Worm (Caenorhabditis elegans) whole organism, mixed stage, embryonic: ENCODE results near the gene rga-4.
A peak's percentile ranks its signal among the peaks of the same experiment; 100 is the strongest.

Source experiments
- M03D4.4 ChIP-seq: sonication (generic microtip); optimal IDR thresholded peaks from 2 replicates; lab custom pipeline; 2017; ENCODE audit warnings: mild to moderate bottlenecking, missing genetic modification characterization, missing compliant biosample characterization
- bed-3 ChIP-seq: fragments of 200-800 bp; sonication (Bioruptor generic); optimal IDR thresholded peaks from 3 replicates; lab custom pipeline; 2018; ENCODE audit warnings: mild to moderate bottlenecking, missing genetic modification characterization, moderate library complexity, missing compliant biosample characterization
- blmp-1 ChIP-seq: fragments of 150-350 bp; optimal IDR thresholded peaks from 2 replicates; lab custom pipeline; 2014; ENCODE audit warnings: missing biosample characterization, missing genetic modification characterization
- ceh-43 ChIP-seq: fragments of 200-800 bp; sonication (Bioruptor generic); optimal IDR thresholded peaks from 2 replicates; lab custom pipeline; 2018; ENCODE audit warnings: mild to moderate bottlenecking, missing genetic modification characterization, moderate library complexity, missing compliant biosample characterization
- ceh-83 ChIP-seq: fragments of 200-800 bp; sonication (Bioruptor generic); optimal IDR thresholded peaks from 2 replicates; lab custom pipeline; 2018; ENCODE audit warnings: mild to moderate bottlenecking, missing genetic modification characterization, missing compliant biosample characterization
- ces-1 ChIP-seq: fragments of 150-350 bp; optimal IDR thresholded peaks from 2 replicates; lab custom pipeline; 2014; ENCODE audit warnings: missing biosample characterization, missing genetic modification reagents, missing genetic modification characterization
- drap-1 ChIP-seq: fragments of 200-800 bp; sonication (Bioruptor generic); optimal IDR thresholded peaks from 3 replicates; lab custom pipeline; 2018; ENCODE audit warnings: mild to moderate bottlenecking, missing genetic modification characterization, missing compliant biosample characterization
- elt-3 ChIP-seq: fragments of 150-350 bp; optimal IDR thresholded peaks from 2 replicates; lab custom pipeline; 2014; ENCODE audit warnings: missing biosample characterization, missing genetic modification characterization
- flh-1 ChIP-seq: fragments of 200-800 bp; sonication (Bioruptor generic); optimal IDR thresholded peaks from 2 replicates; lab custom pipeline; 2018; ENCODE audit warnings: mild to moderate bottlenecking, missing genetic modification characterization, moderate library complexity, missing compliant biosample characterization
- ham-2 ChIP-seq: fragments of 200-800 bp; sonication (Bioruptor generic); optimal IDR thresholded peaks from 2 replicates; lab custom pipeline; 2018; ENCODE audit warnings: mild to moderate bottlenecking, missing genetic modification characterization, missing compliant biosample characterization
- hlh-1 ChIP-seq: fragments of 150-350 bp; optimal IDR thresholded peaks from 2 replicates; lab custom pipeline; 2014; ENCODE audit warnings: missing biosample characterization, missing genetic modification reagents, missing genetic modification characterization
- lin-13 ChIP-seq: fragments of 150-350 bp; optimal IDR thresholded peaks from 2 replicates; lab custom pipeline; 2014; ENCODE audit warnings: missing biosample characterization, missing genetic modification characterization
- lin-32 ChIP-seq: fragments of 200-800 bp; sonication (Bioruptor generic); optimal IDR thresholded peaks from 2 replicates; lab custom pipeline; 2018; ENCODE audit warnings: mild to moderate bottlenecking, missing genetic modification characterization, missing compliant biosample characterization
- lsy-2 ChIP-seq: fragments of 150-350 bp; optimal IDR thresholded peaks from 2 replicates; lab custom pipeline; 2014; ENCODE audit warnings: missing biosample characterization, missing genetic modification characterization
- mab-5 ChIP-seq: fragments of 150-350 bp; optimal IDR thresholded peaks from 2 replicates; lab custom pipeline; 2014; ENCODE audit warnings: missing biosample characterization, missing genetic modification characterization
- mls-2 ChIP-seq: sonication (generic microtip); optimal IDR thresholded peaks from 2 replicates; lab custom pipeline; 2016; ENCODE audit warnings: mild to moderate bottlenecking, missing genetic modification characterization, moderate library complexity, missing compliant biosample characterization
- nhr-12 ChIP-seq: fragments of 150-350 bp; optimal IDR thresholded peaks from 2 replicates; lab custom pipeline; 2014; ENCODE audit warnings: missing biosample characterization, missing genetic modification characterization
- nhr-2 ChIP-seq: fragments of 150-350 bp; optimal IDR thresholded peaks from 2 replicates; lab custom pipeline; 2014; ENCODE audit warnings: missing biosample characterization, missing genetic modification characterization
- nhr-237 ChIP-seq: fragments of 150-350 bp; optimal IDR thresholded peaks from 2 replicates; lab custom pipeline; 2014; ENCODE audit warnings: missing biosample characterization, missing genetic modification characterization
- nhr-28 ChIP-seq: fragments of 150-350 bp; optimal IDR thresholded peaks from 2 replicates; lab custom pipeline; 2014; ENCODE audit warnings: missing biosample characterization, missing genetic modification characterization
- nhr-76 ChIP-seq: sonication (generic microtip); optimal IDR thresholded peaks from 2 replicates; lab custom pipeline; 2017; ENCODE audit warnings: missing biosample characterization, missing genetic modification characterization
- pha-4 ChIP-seq: fragments of 150-350 bp; optimal IDR thresholded peaks from 2 replicates; lab custom pipeline; 2018; ENCODE audit warnings: missing biosample characterization, missing genetic modification reagents, missing genetic modification characterization
- sem-2 ChIP-seq: fragments of 200-800 bp; sonication (Bioruptor generic); optimal IDR thresholded peaks from 2 replicates; lab custom pipeline; 2018; ENCODE audit warnings: mild to moderate bottlenecking, missing genetic modification characterization, missing compliant biosample characterization
- snpc-4 ChIP-seq: fragments of 150-350 bp; optimal IDR thresholded peaks from 2 replicates; lab custom pipeline; 2014; ENCODE audit warnings: missing biosample characterization, missing genetic modification characterization
- sptf-1 ChIP-seq: sonication (generic microtip); optimal IDR thresholded peaks from 2 replicates; lab custom pipeline; 2017; ENCODE audit warnings: mild to moderate bottlenecking, missing genetic modification characterization, moderate library complexity, missing compliant biosample characterization
- tbx-8 ChIP-seq: fragments of 200-800 bp; sonication (Bioruptor generic); optimal IDR thresholded peaks from 2 replicates; lab custom pipeline; 2018; ENCODE audit warnings: mild to moderate bottlenecking, missing genetic modification characterization, moderate library complexity, missing compliant biosample characterization
- unc-120 ChIP-seq: sonication (generic microtip); optimal IDR thresholded peaks from 2 replicates; lab custom pipeline; 2017; ENCODE audit warnings: missing genetic modification characterization, missing compliant biosample characterization; ENCODE audit not compliant: poor library complexity, severe bottlenecking
- unc-39 ChIP-seq: fragments of 150-350 bp; optimal IDR thresholded peaks from 2 replicates; lab custom pipeline; 2014; ENCODE audit warnings: missing biosample characterization, missing genetic modification characterization
- unc-62 ChIP-seq: fragments of 150-350 bp; optimal IDR thresholded peaks from 2 replicates; lab custom pipeline; 2014; ENCODE audit warnings: missing biosample characterization, missing genetic modification reagents, missing genetic modification characterization
- zip-8 ChIP-seq: fragments of 150-350 bp; optimal IDR thresholded peaks from 2 replicates; lab custom pipeline; 2014; ENCODE audit warnings: missing biosample characterization, missing genetic modification characterization
- ztf-11 ChIP-seq: fragments of 150-350 bp; optimal IDR thresholded peaks from 2 replicates; lab custom pipeline; 2014; ENCODE audit warnings: missing biosample characterization, missing genetic modification characterization

rga-4 gene

ce11 chrV:1364346-1364745, 18.7 kb downstream of the rga-4 start:
- TF ChIP-seq nhr-237 (tag; lab: Kevin White, UChicago) (no peak), flh-1 (no peak), mab-5 (tag; lab: Kevin White, UChicago) (no peak), sem-2 (no peak), pha-4 (tag; lab: Kevin White, UChicago) (no peak), ceh-43 (no peak), ztf-11 (tag; lab: Kevin White, UChicago) (no peak), ces-1 (GFP tag; lab: Kevin White, UChicago) (no peak), tbx-8 (GFP tag; lab: Kevin White, UChicago) (no peak), ham-2 (no peak), nhr-12 (tag; lab: Kevin White, UChicago) (no peak), bed-3 (GFP tag; lab: Kevin White, UChicago) (no peak)

DNA sequence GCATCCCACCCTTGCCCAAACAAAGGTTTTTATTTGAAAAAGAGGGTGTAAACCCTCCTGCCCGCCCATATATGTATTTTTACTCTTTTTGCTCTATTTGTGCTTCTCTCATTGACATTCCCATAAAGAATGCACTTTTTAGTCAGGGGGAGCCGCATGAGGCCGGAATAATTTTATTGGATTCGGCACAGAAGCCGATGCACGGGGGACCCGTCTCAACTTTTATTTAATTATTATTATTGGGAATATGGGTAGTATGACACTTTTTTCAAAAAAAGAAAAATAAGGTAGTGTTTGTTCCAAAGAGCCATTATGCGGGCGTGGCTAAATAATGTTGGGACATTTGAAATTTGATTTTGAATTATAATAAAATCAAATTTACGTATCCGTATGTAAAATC, 21.0 kb downstream of the rga-4 start:
- TF ChIP-seq mls-2 (no peak), ces-1 (GFP tag; lab: Kevin White, UChicago) (peak; percentile 68)
- TF ChIP-seq, all 35 proteins: peak for 1

- TF ChIP-seq sptf-1: no peak
- TF ChIP-seq ceh-43: no peak
- TF ChIP-seq unc-39: no peak
- TF ChIP-seq sem-2: no peak
- no peak for TF ChIP-seq tbx-8 (GFP tag; lab: Kevin White, UChicago)
- TF ChIP-seq nhr-237 (tag; lab: Kevin White, UChicago): no peak
- no peak for TF ChIP-seq elt-3 (tag; lab: Kevin White, UChicago)
- TF ChIP-seq mab-5 (tag; lab: Kevin White, UChicago): no peak
- TF ChIP-seq lsy-2 (tag; lab: Kevin White, UChicago): no peak
- no peak for TF ChIP-seq ceh-83 (GFP tag; lab: Kevin White, UChicago)
- no peak for TF ChIP-seq nhr-12 (tag; lab: Kevin White, UChicago)
- TF ChIP-seq pha-4 (tag; lab: Kevin White, UChicago): no peak
- TF ChIP-seq hlh-1 (tag; lab: Kevin White, UChicago): no peak
- no peak for TF ChIP-seq unc-62
- TF ChIP-seq ham-2: no peak
- TF ChIP-seq lin-32 (GFP tag; lab: Kevin White, UChicago): no peak
Measured at ce11 chrV:1358051-1358450, 25.0 kb downstream of the rga-4 start, which contains the start of gene Y75B7AL.2. Gene Y75B7AL.2 (minus strand): TSS chrV:1358151.

- no peak for TF ChIP-seq ceh-83 (GFP tag; lab: Kevin White, UChicago)
- no peak for TF ChIP-seq bed-3 (GFP tag; lab: Kevin White, UChicago)
- no peak for TF ChIP-seq nhr-76 (tag; lab: Kevin White, UChicago)
- no peak for TF ChIP-seq blmp-1 (tag; lab: Kevin White, UChicago)
- TF ChIP-seq mab-5 (tag; lab: Kevin White, UChicago): no peak
- TF ChIP-seq lsy-2 (tag; lab: Kevin White, UChicago): no peak
- TF ChIP-seq ztf-11 (tag; lab: Kevin White, UChicago): no peak
- TF ChIP-seq unc-120 (tag; lab: Kevin White, UChicago): no peak
- TF ChIP-seq zip-8 (tag; lab: Kevin White, UChicago): no peak
- no peak for TF ChIP-seq ceh-43
- no peak for TF ChIP-seq M03D4.4 (tag; lab: Kevin White, UChicago)
- TF ChIP-seq nhr-28 (tag; lab: Kevin White, UChicago): no peak
- no peak for TF ChIP-seq lin-32 (GFP tag; lab: Kevin White, UChicago)
Measured at ce11 chrV:1355297-1355696, 27.8 kb downstream of the rga-4 start.

ce11 chrV:1352321-1352720, 30.7 kb downstream of the rga-4 start:
- TF ChIP-seq drap-1 (GFP tag; lab: Kevin White, UChicago) (no peak), ceh-83 (GFP tag; lab: Kevin White, UChicago) (no peak), ham-2 (no peak), flh-1 (no peak), ceh-43 (no peak), sptf-1 (no peak), mls-2 (no peak), tbx-8 (GFP tag; lab: Kevin White, UChicago) (no peak), bed-3 (GFP tag; lab: Kevin White, UChicago) (no peak), nhr-12 (tag; lab: Kevin White, UChicago) (no peak), lin-13 (no peak), ztf-11 (tag; lab: Kevin White, UChicago) (no peak), snpc-4 (tag; lab: Kevin White, UChicago) (no peak), nhr-2 (no peak), nhr-28 (tag; lab: Kevin White, UChicago) (no peak), elt-3 (tag; lab: Kevin White, UChicago) (no peak), pha-4 (tag; lab: Kevin White, UChicago) (no peak), hlh-1 (tag; lab: Kevin White, UChicago) (no peak), mab-5 (tag; lab: Kevin White, UChicago) (no peak)
